Fruit fly (Drosophila melanogaster) S2 (cell line): ENCODE results near the gene Imp.

Experiments used
- CG8478 ChIP-seq: fragments of >200 bp; optimal IDR thresholded peaks from 2 replicates; lab custom pipeline; 2018
- CTCF ChIP-seq, 2 experiments: fragments of >200 bp; optimal IDR thresholded peaks; 2 replicates each; lab custom pipeline; 2018

The Imp gene

DNA sequence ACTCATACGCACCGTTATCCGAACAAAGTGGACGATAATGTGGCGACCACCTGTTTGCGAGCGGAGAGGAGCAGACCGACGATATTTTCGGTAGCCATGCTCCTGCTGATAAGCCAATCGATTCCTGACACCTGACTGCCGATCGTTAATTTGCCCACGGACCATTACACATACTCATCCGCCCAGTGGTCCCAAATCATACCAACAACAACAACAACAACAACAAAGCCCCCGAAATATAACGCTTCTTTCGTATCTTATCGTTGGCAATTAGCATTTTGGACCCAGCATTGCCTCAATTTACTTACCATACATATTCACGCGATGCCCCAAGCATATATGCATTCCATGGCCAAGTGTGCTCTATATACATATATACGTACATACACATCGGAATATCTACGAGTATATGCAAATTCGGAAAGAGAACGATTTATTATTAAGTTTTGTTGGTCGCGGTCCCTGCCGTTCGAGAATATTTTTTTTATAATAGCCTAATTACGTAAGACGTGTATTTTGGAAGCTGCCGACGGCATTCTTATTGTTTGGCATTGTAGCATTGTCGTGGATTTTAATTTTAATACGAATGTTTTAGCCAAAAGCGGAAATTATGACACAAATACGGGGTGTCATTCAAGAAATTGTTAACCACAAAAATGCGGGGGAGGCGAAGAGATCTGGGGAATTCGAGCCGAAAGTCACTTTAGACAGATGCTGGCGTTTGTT lies 49.0 kb downstream of the Imp start:
- TF ChIP-seq CTCF (optimal IDR thresholded peaks at IDR 0.05; lab: Kevin White, UChicago): no peak
- no peak for TF ChIP-seq CG8478 (lab: Kevin White, UChicago)

DNA sequence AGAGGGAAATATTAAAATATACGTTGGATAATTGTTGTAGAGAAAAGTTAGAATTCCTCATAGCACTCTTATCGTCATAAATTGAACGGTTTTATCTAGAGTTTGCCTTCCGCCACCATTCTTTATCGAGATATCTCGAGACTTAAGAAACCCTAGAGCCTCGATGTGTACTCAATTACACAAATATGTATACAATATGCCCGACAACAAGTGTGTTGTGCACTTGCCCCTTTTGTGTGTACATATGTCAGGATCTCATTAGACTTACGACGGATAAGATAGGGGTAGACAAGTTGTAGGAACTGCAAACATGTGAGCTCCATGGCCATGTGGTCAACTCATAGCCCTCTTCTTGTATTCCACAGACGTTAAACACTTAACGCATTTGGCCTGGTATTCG lies 50.5 kb downstream of the Imp start:
- TF ChIP-seq CG8478 (lab: Kevin White, UChicago) (no peak), CTCF (optimal IDR thresholded peaks at IDR 0.05; lab: Kevin White, UChicago) (no peak)

DNA sequence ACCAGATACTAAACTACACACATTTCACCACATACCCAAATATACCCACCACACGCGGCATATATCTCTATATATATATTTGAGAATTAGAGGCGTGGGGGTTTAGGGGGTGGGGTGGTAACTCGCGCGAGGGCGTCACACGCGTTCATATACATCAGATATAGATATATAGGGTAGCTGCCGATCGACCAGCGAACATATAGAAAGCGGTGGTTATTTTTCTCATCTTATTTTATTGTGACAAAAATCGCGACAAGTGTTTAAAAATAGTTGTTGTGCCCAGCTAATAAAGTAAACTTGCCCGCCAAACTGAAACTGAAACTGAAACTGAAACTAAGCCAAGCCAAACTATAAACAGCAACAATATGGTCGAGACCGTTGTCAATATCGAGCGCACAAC lies 51.4 kb downstream of the Imp start:
- TF ChIP-seq CTCF (optimal IDR thresholded peaks at IDR 0.05; lab: Kevin White, UChicago) (no peak), CG8478 (lab: Kevin White, UChicago) (no peak)

DNA sequence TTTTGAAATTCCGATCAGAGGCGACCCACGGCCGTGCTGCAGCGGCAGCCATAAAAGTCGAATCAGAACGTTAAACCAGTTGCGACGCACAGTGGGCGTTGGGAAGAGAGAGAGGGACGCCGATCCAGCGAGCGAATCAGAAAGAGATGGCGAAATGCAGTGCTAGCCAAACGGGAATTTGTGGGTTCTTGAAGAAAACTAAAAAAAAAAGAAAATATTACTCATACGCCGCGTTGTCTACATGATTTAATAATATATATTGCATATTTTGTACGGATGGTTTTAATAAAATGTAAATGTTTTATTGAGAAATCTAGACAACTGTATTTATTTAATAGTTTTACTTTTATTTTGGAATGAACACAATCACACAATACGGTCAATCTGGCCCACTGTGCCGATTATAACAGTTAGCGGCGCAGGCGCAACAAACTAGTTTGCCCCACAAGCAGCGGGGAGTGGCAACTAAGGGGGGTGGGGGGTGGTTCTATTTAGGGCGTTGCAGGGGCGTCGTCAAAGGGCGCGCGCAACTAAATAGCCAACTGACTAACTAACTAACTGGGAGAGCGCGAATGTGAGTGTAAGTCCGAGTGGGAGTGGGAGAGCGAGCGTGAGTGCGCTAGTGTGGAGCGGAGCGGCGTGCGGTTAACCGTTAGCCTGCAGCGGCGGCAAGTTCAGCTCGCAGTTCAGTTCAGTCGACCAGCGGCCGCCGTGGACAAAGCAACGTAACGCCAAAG lies 52.1 kb downstream of the Imp start, which contains the start of gene CG15211:
Gene CG15211 (plus strand): TSS at position 686 of the 737 bp plus-strand sequence.
- TF ChIP-seq CTCF (optimal IDR thresholded peaks at IDR 0.05; lab: Kevin White, UChicago): no peak
- no peak for TF ChIP-seq CG8478 (lab: Kevin White, UChicago)

DNA sequence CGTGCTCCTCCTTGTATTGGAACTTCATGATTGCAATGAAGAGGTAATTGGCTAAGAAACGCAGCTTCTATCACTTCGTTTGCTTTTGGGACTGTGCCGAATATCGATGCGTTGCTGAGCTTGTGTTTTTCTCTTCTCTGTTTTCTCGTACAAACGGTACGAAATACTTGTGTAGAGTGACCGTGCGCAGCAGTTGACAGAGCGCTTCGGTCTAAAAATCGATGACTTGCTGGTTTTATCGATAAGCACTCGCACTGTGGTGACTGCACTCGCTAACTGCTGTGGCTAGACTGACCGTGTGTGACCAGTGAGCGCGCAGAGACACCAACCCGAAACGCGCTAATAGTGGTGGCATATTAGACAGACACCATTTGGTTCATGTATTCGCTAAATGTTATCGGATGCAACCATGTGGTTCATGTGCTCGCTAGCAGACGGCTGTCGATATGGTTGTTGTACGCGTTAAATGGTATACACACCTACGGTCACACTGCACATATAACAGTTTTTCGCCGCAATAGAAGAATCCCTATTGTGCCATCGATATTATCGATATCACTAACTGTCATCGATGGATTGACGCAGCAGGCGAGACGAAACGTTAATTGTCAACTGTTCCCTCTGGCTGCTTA lies 55.9 kb downstream of the Imp start, which contains the start of the genes Atg8a and BTBD9:
Gene Atg8a (minus strand): TSS at position 296 of the 632 bp plus-strand sequence.
Gene BTBD9 (plus strand): TSS at position 495 of the 632 bp plus-strand sequence.
- TF ChIP-seq CG8478 (lab: Kevin White, UChicago): no peak
- TF ChIP-seq CTCF (optimal IDR thresholded peaks at IDR 0.05; lab: Kevin White, UChicago): peak; percentile 77 to 88

DNA sequence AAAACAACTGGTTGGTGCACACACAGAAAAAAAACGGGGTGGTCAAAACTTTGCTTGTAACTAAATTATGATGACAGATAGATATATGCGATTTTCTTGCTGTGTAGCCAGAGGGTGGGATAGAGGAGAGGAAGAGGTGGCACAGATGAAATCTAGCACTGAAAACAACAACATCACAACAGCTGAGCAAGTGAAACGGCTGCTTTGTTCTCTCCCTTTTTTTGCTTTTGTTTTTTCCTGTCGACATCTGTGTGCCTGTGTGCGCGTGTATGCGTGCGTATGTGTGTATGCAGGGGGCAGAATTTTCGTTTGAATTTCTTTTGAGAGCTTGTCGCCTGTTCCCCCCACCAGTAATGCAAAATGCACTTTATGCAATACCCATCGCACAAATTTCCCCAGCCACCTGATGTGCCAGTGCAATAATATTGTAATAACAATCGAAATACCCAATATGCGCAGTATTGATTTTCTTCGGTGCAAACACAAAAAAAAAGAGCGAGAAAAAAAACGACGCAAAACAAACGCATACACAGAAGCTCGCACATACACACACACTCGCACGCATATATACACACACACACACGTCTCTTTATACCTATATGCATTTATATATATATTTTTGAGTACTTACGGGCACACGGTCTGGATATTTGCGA lies 56.6 kb downstream of the Imp start:
- no peak for TF ChIP-seq CG8478 (lab: Kevin White, UChicago)
- TF ChIP-seq CTCF (optimal IDR thresholded peaks at IDR 0.05; lab: Kevin White, UChicago): no peak

DNA sequence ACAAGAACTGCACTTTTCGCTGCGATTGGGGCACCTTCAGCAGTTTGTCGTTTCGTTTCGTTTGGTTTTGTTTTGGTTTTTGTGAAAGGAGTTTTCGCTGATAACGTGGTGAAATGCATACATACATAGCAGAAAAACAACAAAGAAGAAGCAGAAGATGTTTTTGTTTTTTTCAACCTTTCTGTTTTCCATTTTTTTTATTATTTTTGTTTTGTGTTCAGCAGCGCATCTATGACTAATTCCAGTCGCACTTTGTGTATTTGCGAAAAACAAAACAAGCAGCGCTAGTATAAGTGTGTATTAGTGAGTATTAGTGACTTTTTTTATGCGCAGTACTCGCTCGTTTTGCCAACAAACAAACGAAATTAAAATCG lies 57.1 kb downstream of the Imp start:
- TF ChIP-seq CG8478 (lab: Kevin White, UChicago): no peak
- no peak for TF ChIP-seq CTCF (optimal IDR thresholded peaks at IDR 0.05; lab: Kevin White, UChicago)

DNA sequence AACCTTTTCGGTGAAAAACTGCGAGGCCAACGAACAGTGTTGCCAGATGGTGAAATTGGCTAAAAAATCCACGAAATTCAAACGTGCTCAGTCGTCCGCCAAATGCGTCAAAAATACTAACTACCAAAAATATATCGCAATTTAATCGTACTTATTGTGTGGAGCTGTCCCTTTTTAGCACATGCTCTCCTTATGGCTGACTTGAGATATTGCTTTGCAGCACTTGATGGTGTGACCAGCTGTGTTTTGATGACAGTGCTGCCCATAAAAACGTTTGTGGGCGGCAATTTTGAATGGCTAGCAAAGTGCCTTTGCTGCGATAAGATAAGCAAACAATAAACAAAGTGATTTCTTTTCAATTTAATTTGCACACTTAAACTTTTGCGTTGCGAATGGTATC lies 59.9 kb downstream of the Imp start, which contains the start of gene Tango5:
Gene Tango5 (minus strand): TSS at position 208 of the 400 bp plus-strand sequence.
- TF ChIP-seq CTCF (optimal IDR thresholded peaks at IDR 0.05; lab: Kevin White, UChicago) (peak in 1 of 2 experiments; percentile 65), CG8478 (lab: Kevin White, UChicago) (no peak)

DNA sequence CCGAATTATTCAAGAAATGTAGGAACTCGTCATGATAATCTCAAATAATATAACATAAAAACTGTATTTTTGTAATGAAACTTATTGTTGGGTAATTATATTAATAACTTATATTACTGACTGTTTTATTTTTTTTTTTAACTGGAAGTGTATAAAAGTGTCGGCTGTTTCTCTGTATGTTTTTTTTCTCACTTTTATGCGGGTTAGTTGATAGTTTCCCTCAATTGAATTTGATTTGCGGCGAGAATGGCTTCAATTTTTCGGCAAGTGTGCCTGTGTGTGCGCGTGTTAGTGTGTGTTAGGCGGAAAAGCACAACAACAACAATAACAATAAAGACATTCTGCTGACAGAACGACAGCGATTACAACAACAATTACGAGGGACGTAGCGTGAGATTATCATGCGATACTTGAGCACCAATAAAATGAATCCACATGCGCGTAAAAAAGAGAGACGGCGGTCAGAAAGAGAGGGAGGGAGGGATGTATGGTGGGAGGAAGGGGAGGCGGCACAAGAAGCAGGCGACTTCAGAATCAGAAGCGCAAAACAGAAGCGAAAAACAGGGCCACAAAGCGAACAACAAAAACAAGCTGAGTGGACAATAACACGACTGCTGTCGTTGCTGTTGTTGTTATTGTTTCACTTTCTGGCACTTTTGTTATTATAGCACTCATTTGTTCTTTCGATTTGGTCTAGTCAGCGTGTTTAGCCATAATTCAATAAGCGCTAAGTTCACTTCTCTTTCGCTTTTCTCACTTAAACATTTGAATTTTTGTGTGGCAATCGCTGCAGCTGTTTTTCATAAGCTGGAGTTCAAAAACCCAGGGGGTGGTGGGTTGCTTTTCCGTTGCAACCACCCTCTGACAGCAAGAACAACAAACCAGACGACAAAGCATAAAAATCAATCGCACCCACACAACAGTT lies 60.9 kb downstream of the Imp start:
- TF ChIP-seq CG8478 (lab: Kevin White, UChicago): no peak
- no peak for TF ChIP-seq CTCF (optimal IDR thresholded peaks at IDR 0.05; lab: Kevin White, UChicago)

DNA sequence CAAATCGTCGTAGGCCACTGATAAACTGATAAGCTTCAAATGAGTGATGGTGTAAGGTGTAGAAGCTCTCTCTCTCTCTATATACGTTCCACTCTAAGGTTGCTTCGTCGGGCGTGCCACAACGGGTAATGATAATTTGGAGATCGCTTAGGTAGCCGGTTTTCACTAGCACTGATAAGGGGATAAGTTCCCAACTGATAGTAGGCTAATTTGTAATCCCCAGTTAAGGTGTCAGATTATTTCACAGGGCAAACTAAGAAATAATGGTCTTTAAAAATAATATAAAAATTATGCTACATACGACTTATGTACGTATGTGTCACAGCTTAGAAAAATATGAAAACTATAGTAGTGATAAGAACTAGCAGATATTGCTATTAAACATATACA lies 61.5 kb downstream of the Imp start:
- TF ChIP-seq CTCF (optimal IDR thresholded peaks at IDR 0.05; lab: Kevin White, UChicago) (no peak), CG8478 (lab: Kevin White, UChicago) (no peak)

DNA sequence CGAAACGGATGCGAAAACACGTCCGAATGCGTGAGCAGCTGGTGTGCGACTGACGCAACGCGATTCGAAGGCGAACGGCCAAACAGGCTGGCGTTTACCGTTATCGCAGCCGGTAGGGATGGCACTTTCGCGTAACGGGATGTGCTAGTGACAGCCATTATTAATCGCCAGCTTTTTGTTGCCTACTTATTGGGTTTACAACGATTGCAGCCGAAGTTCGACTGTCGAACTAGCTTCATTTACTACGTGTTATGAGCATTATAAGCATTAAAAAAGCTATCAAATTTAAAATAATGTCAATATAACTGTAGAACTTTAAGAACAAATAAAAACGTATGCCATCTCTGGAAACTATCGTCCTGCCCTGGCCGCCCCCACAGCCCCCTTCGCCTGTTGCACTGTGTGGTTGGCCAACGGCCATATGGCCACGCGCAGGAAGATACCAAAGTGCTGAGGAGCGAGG lies 66.4 kb downstream of the Imp start, which contains the start of gene Rph:
Gene Rph (minus strand): TSS at position 51 of the 463 bp plus-strand sequence.
- TF ChIP-seq CG8478 (lab: Kevin White, UChicago): no peak
- TF ChIP-seq CTCF (optimal IDR thresholded peaks at IDR 0.05; lab: Kevin White, UChicago): no peak

DNA sequence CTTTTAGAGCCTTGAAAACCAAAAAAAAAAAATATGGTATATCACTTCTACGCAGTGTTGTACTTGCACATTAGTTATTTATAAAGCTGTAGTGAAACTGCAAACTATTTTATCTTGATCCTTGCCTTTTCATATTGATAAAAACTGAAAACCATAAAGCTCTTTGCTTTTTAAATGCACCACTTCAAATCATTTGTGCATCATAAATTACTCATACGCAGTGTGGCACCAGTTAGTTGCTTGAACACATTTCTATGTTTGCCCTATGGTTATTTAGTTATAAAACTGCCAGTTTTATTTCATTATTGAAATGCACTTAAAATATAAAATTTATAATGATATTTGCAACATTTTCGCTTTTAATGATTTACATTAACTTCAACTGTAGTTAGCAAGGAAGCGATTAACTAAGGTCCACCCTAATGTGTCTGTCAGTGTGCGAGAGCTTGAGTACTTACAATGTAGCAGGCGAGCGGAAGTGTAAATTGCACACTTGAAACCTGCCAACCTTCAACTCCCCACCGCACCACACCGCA lies 68.0 kb downstream of the Imp start:
- TF ChIP-seq CTCF (optimal IDR thresholded peaks at IDR 0.05; lab: Kevin White, UChicago): no peak

DNA sequence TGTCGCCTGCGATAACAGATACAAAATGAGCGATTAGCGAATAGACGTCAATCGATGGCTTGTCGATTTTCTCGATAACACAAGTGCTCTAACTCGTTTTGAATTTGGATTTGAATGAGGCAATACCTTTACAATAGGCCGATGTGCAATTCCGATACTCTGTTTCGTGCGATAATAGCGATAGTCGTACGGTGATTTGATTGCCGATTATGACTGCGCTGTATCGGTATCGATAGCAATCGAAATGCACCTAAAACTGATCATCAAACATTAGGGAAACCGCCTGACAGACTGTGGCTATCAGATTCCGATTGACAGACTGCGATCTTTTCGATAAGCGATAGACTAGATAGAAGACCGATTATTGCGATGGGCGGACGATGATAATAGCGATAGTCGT lies 72.3 kb downstream of the Imp start:
- TF ChIP-seq CTCF (optimal IDR thresholded peaks at IDR 0.05; lab: Kevin White, UChicago) (no peak), CG8478 (lab: Kevin White, UChicago) (no peak)
